Fruit fly (Drosophila melanogaster) whole organism, adult: ENCODE measurements around the gene Oct-TyrR.

Experiments
- CG14711 ChIP-seq: fragments of 200-800 bp; sonication (Bioruptor generic); optimal IDR thresholded peaks from 2 replicates; lab custom pipeline; 2018; ENCODE audit warnings: missing biosample characterization, mild to moderate bottlenecking, missing genetic modification characterization, moderate library complexity
- CG5204 ChIP-seq: fragments of 200-800 bp; sonication (Bioruptor generic); optimal IDR thresholded peaks from 2 replicates; lab custom pipeline; 2016; ENCODE audit warnings: missing biosample characterization, missing genetic modification characterization
- Crg-1 ChIP-seq: fragments of 200-800 bp; sonication (Bioruptor generic); optimal IDR thresholded peaks from 2 replicates; lab custom pipeline; 2016; ENCODE audit warnings: missing biosample characterization, missing genetic modification characterization
- Mnt ChIP-seq: fragments of 200-800 bp; sonication (Bioruptor generic); optimal IDR thresholded peaks from 2 replicates; lab custom pipeline; 2016; ENCODE audit warnings: missing biosample characterization, mild to moderate bottlenecking, missing genetic modification characterization
- bab1 ChIP-seq: fragments of 200-800 bp; sonication (Bioruptor generic); optimal IDR thresholded peaks from 3 replicates; lab custom pipeline; 2019; ENCODE audit warnings: missing biosample characterization, mild to moderate bottlenecking, missing genetic modification characterization, moderate library complexity
- cic ChIP-seq: fragments of 200-800 bp; sonication (Bioruptor generic); optimal IDR thresholded peaks from 2 replicates; lab custom pipeline; 2017; ENCODE audit warnings: missing biosample characterization, mild to moderate bottlenecking, missing genetic modification characterization, moderate library complexity
- toe ChIP-seq: fragments of 200-800 bp; sonication (Bioruptor generic); optimal IDR thresholded peaks from 2 replicates; lab custom pipeline; 2016; ENCODE audit warnings: missing biosample characterization, missing genetic modification characterization

- TF ChIP-seq CG5204 (GFP tag; lab: Kevin White, UChicago) (no peak), bab1 (GFP tag; lab: Kevin White, UChicago) (peak; percentile 64), toe (GFP tag; lab: Kevin White, UChicago) (no peak), CG14711 (tag; lab: Kevin White, UChicago) (peak; percentile 28), Mnt (GFP tag; lab: Kevin White, UChicago) (peak; percentile 16), Crg-1 (no peak), cic (no peak)
Observed at dm6 chr3L:22074347-22074971, 39.7 kb downstream of the Oct-TyrR start, which contains the start of gene CG7133.
